Worm (Caenorhabditis elegans): ENCODE measurements around the gene swt-3.

- TF ChIP-seq C04F5.9 (tag; optimal IDR thresholded peaks at IDR 0.05) (no peak), pag-3 (tag; optimal IDR thresholded peaks at IDR 0.05; ENCODE audit: borderline replicate concordance, insufficient read depth) (no peak), tbx-2 (tag; optimal IDR thresholded peaks at IDR 0.05) (no peak), unc-98 (GFP tag; IDR thresholded peaks at IDR 0.05) (no peak)
These were observed 47.6 kb upstream of the swt-3 start, which contains the start of gene npax-3 for ce11 chrIV:10828049-10828448.
